Fruit fly (Drosophila melanogaster) whole organism, embryonic: Measurements from ENCODE around the gene Mrp5.

Experiments
- Aef1 ChIP-seq: fragments of 200-800 bp; sonication (Bioruptor generic); IDR thresholded peaks from 3 replicates; pipeline ENCODE4 v1.3.6; 2022; ENCODE audit warnings: missing biosample characterization, missing genetic modification characterization
- BtbVII ChIP-seq: fragments of 200-800 bp; sonication (Bioruptor generic); optimal IDR thresholded peaks from 3 replicates; lab custom pipeline; 2017; ENCODE audit warnings: missing biosample characterization, mild to moderate bottlenecking, missing genetic modification characterization
- CG10431 ChIP-seq: fragments of 200-800 bp; sonication (Bioruptor generic); optimal IDR thresholded peaks from 3 replicates; lab custom pipeline; 2018; ENCODE audit warnings: missing biosample characterization, mild to moderate bottlenecking, missing genetic modification characterization
- CG13287 ChIP-seq: fragments of 200-800 bp; sonication (Bioruptor generic); IDR thresholded peaks from 2 replicates; pipeline ENCODE4 v1.3.6; 2022; ENCODE audit warnings: missing biosample characterization, missing genetic modification characterization; ENCODE audit not compliant: partially characterized antibody
- CG13624 ChIP-seq: fragments of 200-800 bp; sonication (Bioruptor generic); optimal IDR thresholded peaks from 2 replicates; lab custom pipeline; 2016; ENCODE audit warnings: missing biosample characterization, missing genetic modification characterization
- CG14014 ChIP-seq: fragments of 200-800 bp; sonication (Bioruptor generic); IDR thresholded peaks from 2 replicates; pipeline ENCODE4 v1.3.6; 2022; ENCODE audit warnings: missing biosample characterization, missing genetic modification characterization
- CG15514 ChIP-seq: fragments of 200-800 bp; sonication (Bioruptor generic); optimal IDR thresholded peaks from 3 replicates; lab custom pipeline; 2017; ENCODE audit warnings: missing biosample characterization, missing genetic modification characterization, mild to moderate bottlenecking, moderate library complexity, missing genetic modification reagents
- CG18011 ChIP-seq: fragments of 200-800 bp; sonication (Bioruptor generic); optimal IDR thresholded peaks from 2 replicates; lab custom pipeline; 2017; ENCODE audit warnings: missing biosample characterization, missing genetic modification characterization, mild to moderate bottlenecking, moderate library complexity, missing genotype
- CG18764 ChIP-seq: fragments of 200-800 bp; sonication (Bioruptor generic); optimal IDR thresholded peaks from 3 replicates; lab custom pipeline; 2016; ENCODE audit warnings: missing biosample characterization, missing genetic modification characterization
- CG2678 ChIP-seq: fragments of 200-800 bp; sonication (Bioruptor generic); optimal IDR thresholded peaks from 3 replicates; lab custom pipeline; 2019; ENCODE audit warnings: missing biosample characterization, mild to moderate bottlenecking, missing genetic modification characterization, moderate library complexity
- CG31441 ChIP-seq: fragments of 200-800 bp; sonication (Bioruptor generic); IDR thresholded peaks from 2 replicates; pipeline ENCODE4 v1.3.6; 2022; ENCODE audit warnings: missing biosample characterization, missing genetic modification characterization
- CG7357 ChIP-seq: fragments of 200-800 bp; sonication (Bioruptor generic); IDR thresholded peaks from 3 replicates; pipeline ENCODE4 v1.3.6; 2022; ENCODE audit warnings: missing biosample characterization, missing genetic modification characterization
- CG7928 ChIP-seq: fragments of 200-800 bp; sonication (Bioruptor generic); optimal IDR thresholded peaks from 2 replicates; lab custom pipeline; 2017; ENCODE audit warnings: missing biosample characterization, mild to moderate bottlenecking, missing genetic modification characterization
- CG8944 ChIP-seq: fragments of 200-800 bp; sonication (Bioruptor generic); optimal IDR thresholded peaks from 3 replicates; lab custom pipeline; 2016; ENCODE audit warnings: missing biosample characterization, missing genetic modification characterization
- CG9727 ChIP-seq: fragments of 200-800 bp; sonication (Bioruptor generic); optimal IDR thresholded peaks from 3 replicates; lab custom pipeline; 2017; ENCODE audit warnings: missing biosample characterization, mild to moderate bottlenecking, missing genetic modification characterization
- CHES-1-like ChIP-seq: fragments of 200-800 bp; sonication (Bioruptor generic); optimal IDR thresholded peaks from 2 replicates; lab custom pipeline; 2016; ENCODE audit warnings: missing biosample characterization, missing genetic modification characterization
- Chrac-16 ChIP-seq: fragments of 200-800 bp; sonication (Bioruptor generic); optimal IDR thresholded peaks from 3 replicates; lab custom pipeline; 2016; ENCODE audit warnings: missing biosample characterization, missing genetic modification characterization
- Deaf1 ChIP-seq: fragments of 200-800 bp; optimal IDR thresholded peaks from 3 replicates; lab custom pipeline; 2019; ENCODE audit warnings: missing biosample characterization, mild to moderate bottlenecking, missing genetic modification characterization, moderate library complexity
- Dip2 ChIP-seq: fragments of 200-800 bp; sonication (Bioruptor generic); IDR thresholded peaks from 2 replicates; pipeline ENCODE4 v1.3.6; 2022; ENCODE audit warnings: missing biosample characterization, missing genetic modification characterization
- Ets97D ChIP-seq: fragments of 200-800 bp; sonication (Bioruptor generic); optimal IDR thresholded peaks from 3 replicates; lab custom pipeline; 2016; ENCODE audit warnings: missing biosample characterization, missing genetic modification characterization
- Med ChIP-seq: fragments of 200-800 bp; sonication (Bioruptor generic); peaks from one replicate; lab custom pipeline; 2016; ENCODE audit warnings: missing biosample characterization, missing genetic modification characterization, mild to moderate bottlenecking, inconsistent platforms, moderate library complexity
- Mes4 ChIP-seq: fragments of 200-800 bp; sonication (Bioruptor generic); optimal IDR thresholded peaks from 2 replicates; lab custom pipeline; 2016; ENCODE audit warnings: missing biosample characterization, missing genetic modification characterization
- Neu2 ChIP-seq: fragments of 200-800 bp; sonication (Bioruptor generic); optimal IDR thresholded peaks from 3 replicates; lab custom pipeline; 2016; ENCODE audit warnings: missing biosample characterization, missing genetic modification characterization, borderline replicate concordance
- Ptx1 ChIP-seq: fragments of 200-800 bp; sonication (Bioruptor generic); IDR thresholded peaks from 2 replicates; pipeline ENCODE4 v1.3.6; 2022; ENCODE audit warnings: missing biosample characterization, missing genetic modification characterization
- Scr ChIP-seq: fragments of 200-800 bp; sonication (Bioruptor generic); IDR thresholded peaks from 2 replicates; pipeline ENCODE4 v1.3.6; 2022; ENCODE audit warnings: missing biosample characterization, missing genetic modification characterization; ENCODE audit not compliant: partially characterized antibody
- ase ChIP-seq: fragments of 200-800 bp; sonication (Bioruptor generic); IDR thresholded peaks from 3 replicates; pipeline ENCODE4 v1.3.6; 2022; ENCODE audit warnings: missing biosample characterization, missing genetic modification characterization
- br ChIP-seq: fragments of >200 bp; optimal IDR thresholded peaks from 2 replicates; lab custom pipeline; 2017
- chn ChIP-seq: fragments of 200-800 bp; sonication (Bioruptor generic); optimal IDR thresholded peaks from 2 replicates; lab custom pipeline; 2016; ENCODE audit warnings: missing biosample characterization, missing genetic modification characterization
- crc ChIP-seq: fragments of 200-800 bp; sonication (Bioruptor generic); optimal IDR thresholded peaks from 2 replicates; lab custom pipeline; 2016; ENCODE audit warnings: missing biosample characterization, missing genetic modification characterization
- dan ChIP-seq: fragments of 200-800 bp; sonication (Bioruptor generic); IDR thresholded peaks from 2 replicates; pipeline ENCODE4 v1.3.6; 2022; ENCODE audit warnings: missing biosample characterization, missing genetic modification characterization
- dati ChIP-seq: fragments of 200-800 bp; sonication (Bioruptor generic); IDR thresholded peaks from 2 replicates; pipeline ENCODE4 v1.3.6; 2022; ENCODE audit warnings: missing biosample characterization, missing genetic modification characterization
- dimm ChIP-seq: fragments of 200-800 bp; sonication (Bioruptor generic); IDR thresholded peaks from 2 replicates; pipeline ENCODE4 v1.3.6; 2022; ENCODE audit warnings: missing biosample characterization, missing genetic modification characterization
- ewg ChIP-seq: fragments of 200-800 bp; sonication (Bioruptor generic); optimal IDR thresholded peaks from 3 replicates; lab custom pipeline; 2017; ENCODE audit warnings: mild to moderate bottlenecking, missing biosample characterization, missing genetic modification reagents, missing genetic modification characterization
- fd102C ChIP-seq: fragments of 200-800 bp; sonication (Bioruptor generic); optimal IDR thresholded peaks from 2 replicates; lab custom pipeline; 2018; ENCODE audit warnings: missing biosample characterization, mild to moderate bottlenecking, missing genetic modification characterization, moderate library complexity
- gsb-n ChIP-seq: fragments of 200-800 bp; sonication (Bioruptor generic); optimal IDR thresholded peaks from 3 replicates; lab custom pipeline; 2018; ENCODE audit warnings: missing biosample characterization, mild to moderate bottlenecking, missing genetic modification characterization
- hth ChIP-seq: fragments of >200 bp; optimal IDR thresholded peaks from 2 replicates; lab custom pipeline; 2017; ENCODE audit warnings: inconsistent platforms
- ind ChIP-seq: fragments of 200-800 bp; sonication (Bioruptor generic); optimal IDR thresholded peaks from 3 replicates; lab custom pipeline; 2016; ENCODE audit warnings: missing biosample characterization, missing genetic modification characterization
- kay ChIP-seq: fragments of 200-800 bp; sonication (Bioruptor generic); optimal IDR thresholded peaks from 2 replicates; lab custom pipeline; 2016; ENCODE audit warnings: missing biosample characterization, missing genetic modification characterization
- lola ChIP-seq, 3 experiments: fragments of >200 bp in 2 of 3; fragments of 200-800 bp in 1 of 3; sonication (Bioruptor generic) in 1 of 3; optimal IDR thresholded peaks; 2 replicates each; lab custom pipeline; 2017 to 2019; ENCODE audit warnings: missing biosample characterization in 3 of 3, missing genetic modification characterization in 3 of 3, mild to moderate bottlenecking in 1 of 3, moderate library complexity in 1 of 3
- pan ChIP-seq, 4 experiments: fragments of >200 bp in 3 of 4; fragments of 200-800 bp in 1 of 4; sonication (Bioruptor generic) in 1 of 4; optimal IDR thresholded peaks in 3 of 4; IDR thresholded peaks in 1 of 4; 2 replicates each; pipeline versions ENCODE4 v1.3.6 to Lab custom; 2017 to 2022; ENCODE audit warnings: missing biosample characterization in 2 of 4, missing genetic modification characterization in 2 of 4, mixed read lengths in 1 of 4
- rib ChIP-seq: fragments of 200-800 bp; sonication (Bioruptor generic); IDR thresholded peaks from 2 replicates; pipeline ENCODE4 v1.3.6; 2022; ENCODE audit warnings: missing biosample characterization, missing genetic modification characterization
- seq ChIP-seq: fragments of 200-800 bp; sonication (Bioruptor generic); IDR thresholded peaks from 2 replicates; pipeline ENCODE4 v1.3.6; 2022; ENCODE audit warnings: missing biosample characterization, missing genetic modification characterization
- slp2 ChIP-seq: fragments of 200-800 bp; sonication (Bioruptor generic); optimal IDR thresholded peaks from 2 replicates; lab custom pipeline; 2016; ENCODE audit warnings: missing biosample characterization, missing genetic modification characterization
- sug ChIP-seq: fragments of 200-800 bp; optimal IDR thresholded peaks from 2 replicates; lab custom pipeline; 2019; ENCODE audit warnings: missing biosample characterization, mild to moderate bottlenecking, missing genetic modification characterization, moderate library complexity
- trh ChIP-seq: fragments of 200-800 bp; sonication (Bioruptor generic); optimal IDR thresholded peaks from 2 replicates; lab custom pipeline; 2016; ENCODE audit warnings: missing biosample characterization, missing genetic modification characterization
- usp ChIP-seq: fragments of >200 bp; optimal IDR thresholded peaks from 2 replicates; lab custom pipeline; 2017; ENCODE audit warnings: missing biosample characterization, missing genetic modification characterization
- zen ChIP-seq: fragments of 200-800 bp; sonication (Bioruptor generic); optimal IDR thresholded peaks from 3 replicates; lab custom pipeline; 2018; ENCODE audit warnings: missing biosample characterization, mild to moderate bottlenecking, missing genetic modification characterization, moderate library complexity

The Mrp5 gene

DNA sequence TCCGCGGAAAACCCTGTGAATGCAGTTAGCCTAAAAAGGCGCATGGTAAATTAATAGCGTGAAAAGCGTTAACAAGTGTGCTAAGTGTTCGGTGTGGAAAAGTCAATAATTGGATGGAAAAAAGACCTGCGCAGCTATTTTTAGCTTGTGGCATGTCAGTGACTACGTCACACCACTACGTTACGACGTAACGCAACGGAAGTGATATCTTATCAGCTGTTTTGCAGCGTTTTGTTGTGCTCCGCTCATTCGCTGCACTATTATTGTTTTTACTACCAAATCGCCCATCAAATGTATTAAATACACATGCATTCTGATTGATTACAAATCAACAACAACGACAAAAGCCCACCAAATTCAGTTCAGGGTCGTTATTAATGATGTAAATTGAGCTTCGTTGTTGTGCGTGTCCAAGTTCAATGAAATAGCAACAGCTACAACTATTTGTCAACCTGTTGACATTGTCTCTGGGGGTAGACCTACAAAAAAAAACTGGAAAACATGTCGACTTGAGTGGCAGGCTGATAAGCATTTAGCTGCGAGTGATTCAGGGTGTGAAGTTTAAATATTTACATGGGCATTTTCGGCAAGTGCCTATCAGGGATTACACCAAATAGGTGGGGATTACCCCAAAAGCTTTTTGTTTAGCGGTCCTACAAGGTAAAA, 27.8 kb downstream of the Mrp5 start (continued):
- TF ChIP-seq BtbVII: peak; percentile 46
- TF ChIP-seq Ptx1: no peak
- no peak for TF ChIP-seq fd102C (GFP tag; lab: Kevin White, UChicago)
- no peak for TF ChIP-seq dan
- no peak for TF ChIP-seq CG7928 (GFP tag; lab: Kevin White, UChicago)
- no peak for TF ChIP-seq Ets97D
- no peak for TF ChIP-seq Scr (GFP tag; lab: Robert Waterston, UW)
- TF ChIP-seq sug (tag; lab: Kevin White, UChicago): peak; percentile 87

DNA sequence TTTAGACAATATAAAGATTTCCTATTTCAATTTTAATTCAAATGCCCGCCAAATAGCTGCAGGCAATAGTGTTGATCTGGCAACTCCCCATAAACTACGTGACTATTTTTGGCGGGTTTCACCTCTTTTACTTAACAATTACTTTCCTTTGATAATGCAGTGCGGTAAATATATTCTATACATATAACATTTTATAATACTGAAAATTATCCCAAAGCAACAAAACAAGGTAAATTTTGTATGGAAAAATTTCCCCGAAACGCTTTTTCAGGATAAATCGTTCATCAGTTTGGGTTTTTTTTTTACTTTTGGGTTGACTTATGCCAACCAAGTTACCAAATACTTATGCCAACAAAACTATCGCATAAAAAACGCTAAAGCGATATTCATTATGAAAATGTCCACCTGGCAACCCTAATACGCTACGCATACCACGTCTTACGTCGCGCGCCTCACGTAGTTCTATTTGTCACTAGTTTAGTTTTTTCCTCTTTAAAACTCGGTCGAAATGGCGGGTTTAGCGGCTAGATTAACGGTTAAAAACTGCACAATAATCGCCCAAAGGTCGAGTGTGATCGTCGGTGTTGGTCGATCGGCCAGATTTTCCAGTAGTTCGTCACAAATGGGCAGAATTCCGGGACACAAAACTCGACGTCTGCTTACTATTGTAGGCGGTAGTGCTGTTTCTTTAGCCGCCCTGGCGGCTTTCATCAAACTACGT, 28.4 kb downstream of the Mrp5 start, which contains the start of gene MICU3:
TSS of gene MICU3 (plus strand) at position 442 of the 721 bp plus-strand sequence.
- TF ChIP-seq CG13287 (GFP tag; lab: Robert Waterston, UW) (peak; percentile 78; the same call in 1 of the 2 replicates), dati (GFP tag; lab: Robert Waterston, UW) (no peak), usp (no peak), CG7357 (GFP tag; lab: Robert Waterston, UW) (0 out of 3 replicates have a peak, but pooled peaks have one; percentile 17), ewg (GFP tag; lab: Kevin White, UChicago) (peak; percentile 46), Med (peak; percentile 96), trh (GFP tag; lab: Kevin White, UChicago) (peak; percentile 8), CG15514 (peak; percentile 29), Deaf1 (no peak), CG14014 (GFP tag; lab: Robert Waterston, UW) (peak; percentile 65), Chrac-16 (peak; percentile 74), CG2678 (tag; lab: Kevin White, UChicago) (peak; percentile 69), ase (GFP tag; lab: Robert Waterston, UW) (0 out of 3 replicates have a peak, but pooled peaks have one; percentile 38), slp2 (GFP tag; lab: Kevin White, UChicago) (peak; percentile 47), rib (GFP tag; lab: Robert Waterston, UW) (0 out of 2 replicates have a peak, but pooled peaks have one; percentile 13), CG18011 (GFP tag; lab: Kevin White, UChicago) (peak; percentile 23), gsb-n (peak; percentile 6), Aef1 (GFP tag; lab: Robert Waterston, UW) (no peak), dimm (no peak), pan (optimal IDR thresholded peaks at IDR 0.05; lab: Kevin White, UChicago) (no peak), pan (GFP tag; optimal IDR thresholded peaks at IDR 0.05 in 1 of 2, IDR thresholded peaks at IDR 0.05 in 1 of 2) (peak in 1 of 2 experiments; percentile 72), CG9727 (GFP tag; lab: Kevin White, UChicago) (peak; percentile 66), CG18764 (GFP tag; lab: Kevin White, UChicago) (peak; percentile 67), chn (GFP tag; lab: Kevin White, UChicago) (no peak), CG8944 (GFP tag; lab: Kevin White, UChicago) (peak; percentile 71), CG13624 (GFP tag; lab: Kevin White, UChicago) (peak; percentile 51), CG31441 (GFP tag; lab: Robert Waterston, UW) (peak; percentile 65), Mes4 (GFP tag; lab: Kevin White, UChicago) (peak; percentile 37), fd102C (GFP tag; lab: Kevin White, UChicago) (no peak), Neu2 (GFP tag; lab: Kevin White, UChicago) (no peak), hth (lab: Kevin White, UChicago) (no peak), lola (GFP tag; optimal IDR thresholded peaks at IDR 0.05; lab: Kevin White, UChicago) (peak in 1 of 3 experiments; percentile 59), ind (GFP tag; lab: Kevin White, UChicago) (peak; percentile 79), CHES-1-like (GFP tag; lab: Kevin White, UChicago) (peak; percentile 22), seq (GFP tag; lab: Robert Waterston, UW) (peak; percentile 45; the same call in 1 of the 2 replicates), crc (GFP tag; lab: Kevin White, UChicago) (no peak), CG10431 (no peak), kay (GFP tag; lab: Kevin White, UChicago) (peak; percentile 47), Dip2 (no peak), br (lab: Kevin White, UChicago) (no peak), zen (peak; percentile 58)
